Fruit fly (Drosophila melanogaster): ENCODE data around the gene PIG-C.
A peak's percentile ranks its signal among the peaks of the same experiment; 100 is the strongest.

The PIG-C gene

DNA sequence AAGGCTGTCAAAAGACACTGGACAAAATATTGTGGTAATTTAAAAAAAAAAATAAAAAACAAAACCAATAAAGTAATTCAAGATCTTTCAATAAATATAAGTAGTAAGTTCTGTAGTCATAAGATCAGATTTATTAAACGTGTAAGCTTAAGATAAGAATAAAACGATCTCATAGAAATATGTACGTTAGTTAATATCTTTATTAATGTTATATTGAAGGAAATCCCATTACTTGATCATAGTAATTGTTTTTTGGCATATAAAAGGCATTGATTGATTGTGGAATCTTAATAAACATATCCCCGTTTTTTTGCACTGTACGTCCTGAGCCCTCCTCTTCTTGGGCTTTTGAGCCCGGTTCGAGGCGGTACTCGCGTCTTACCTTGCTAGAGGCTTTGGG is 24.2 kb upstream of the PIG-C start (continued):
- TF ChIP-seq eg (GFP tag; IDR thresholded peaks at IDR 0.05) (no peak), CG8632 (GFP tag; optimal IDR thresholded peaks at IDR 0.05) (peak; percentile 81), Gug (GFP tag; IDR thresholded peaks at IDR 0.05) (no peak), CG34406 (GFP tag; optimal IDR thresholded peaks at IDR 0.05) (peak; percentile 85), CG9139 (GFP tag; optimal IDR thresholded peaks at IDR 0.05) (no peak), CG11762 (GFP tag; optimal IDR thresholded peaks at IDR 0.05; ENCODE audit: insufficient read depth) (peak; percentile 54), fd59A (GFP tag; optimal IDR thresholded peaks at IDR 0.05) (no peak), CG6854 (GFP tag; optimal IDR thresholded peaks at IDR 0.05) (peak; percentile 33), Met (GFP tag; optimal IDR thresholded peaks at IDR 0.05) (peak; percentile 90), salr (GFP tag; optimal IDR thresholded peaks at IDR 0.05) (peak in 1 of 2 experiments; percentile 58), Hr38 (GFP tag; optimal IDR thresholded peaks at IDR 0.05) (no peak), Blimp-1 (GFP tag; optimal IDR thresholded peaks at IDR 0.05) (peak; percentile 65), CG6808 (GFP tag; optimal IDR thresholded peaks at IDR 0.05) (peak; percentile 1)

DNA sequence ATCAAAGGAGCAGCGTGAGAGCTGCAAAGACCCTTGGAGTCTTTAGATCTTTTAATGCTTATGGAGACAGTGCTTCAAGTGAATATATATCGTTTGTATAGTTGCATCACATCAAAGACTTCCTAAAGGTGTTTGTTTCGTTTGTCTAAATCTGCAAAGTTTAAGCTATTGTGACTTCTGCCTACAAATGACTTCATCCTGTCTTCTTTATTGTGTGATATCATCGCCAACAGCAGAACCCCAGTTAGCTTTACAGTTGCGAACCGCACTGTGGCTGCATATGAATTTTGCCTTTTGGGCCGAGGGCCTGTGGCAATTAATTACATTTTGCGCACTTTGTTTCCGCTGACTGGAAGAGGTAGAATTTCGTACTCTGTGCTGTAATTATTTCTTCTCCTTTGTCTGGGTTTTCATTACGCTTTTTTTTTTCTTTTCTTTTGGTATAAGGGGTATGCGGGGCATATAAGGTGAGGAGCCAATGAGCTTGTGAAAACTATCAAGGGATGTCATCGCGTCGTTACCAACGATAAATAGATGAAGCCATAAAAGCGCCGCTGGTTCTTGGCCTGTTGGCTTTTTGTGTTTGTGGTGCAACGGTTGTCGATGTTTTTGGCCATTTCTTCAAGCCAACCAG is 23.4 kb upstream of the PIG-C start:
- TF ChIP-seq pdm3 (GFP tag; optimal IDR thresholded peaks at IDR 0.05) (peak; percentile 73), Blimp-1 (GFP tag; optimal IDR thresholded peaks at IDR 0.05) (peak; percentile 23), CG7368 (GFP tag; optimal IDR thresholded peaks at IDR 0.05) (peak; percentile 36), CG6808 (GFP tag; optimal IDR thresholded peaks at IDR 0.05) (peak; percentile 53), acj6 (GFP tag; optimal IDR thresholded peaks at IDR 0.05) (peak; percentile 73), CG11294 (GFP tag; IDR thresholded peaks at IDR 0.05) (no peak), Sox14 (GFP tag; optimal IDR thresholded peaks at IDR 0.05) (peak; percentile 77), Gug (GFP tag; IDR thresholded peaks at IDR 0.05) (peak; percentile 28; the same call in 1 of the 2 replicates), vri (GFP tag; optimal IDR thresholded peaks at IDR 0.05) (peak; percentile 79), Eip78C (GFP tag) (peak; percentile 91), CG15336 (GFP tag; IDR thresholded peaks at IDR 0.05) (peak; percentile 57), CG16779 (tag; optimal IDR thresholded peaks at IDR 0.05) (peak; percentile 15), CG11902 (GFP tag; optimal IDR thresholded peaks at IDR 0.05) (peak; percentile 35), Lpt (GFP tag; optimal IDR thresholded peaks at IDR 0.05) (no peak), Eip75B (GFP tag; optimal IDR thresholded peaks at IDR 0.05) (peak; percentile 79), CG34406 (GFP tag; optimal IDR thresholded peaks at IDR 0.05) (peak; percentile 61), CG32006 (GFP tag; optimal IDR thresholded peaks at IDR 0.05) (peak; percentile 23), esn (GFP tag; optimal IDR thresholded peaks at IDR 0.05) (peak; percentile 82), dsx (GFP tag; optimal IDR thresholded peaks at IDR 0.05; ENCODE audit: poor library complexity, severe bottlenecking) (peak; percentile 84), CG6276 (GFP tag; optimal IDR thresholded peaks at IDR 0.05) (no peak), CG6792 (GFP tag; optimal IDR thresholded peaks at IDR 0.05) (peak; percentile 77), CG8319 (GFP tag; optimal IDR thresholded peaks at IDR 0.05) (peak; percentile 15), net (GFP tag; optimal IDR thresholded peaks at IDR 0.05) (peak; percentile 69), Met (GFP tag; optimal IDR thresholded peaks at IDR 0.05) (peak; percentile 86), Eip93F (GFP tag; optimal IDR thresholded peaks at IDR 0.05) (peak; percentile 72), Ets21C (GFP tag; optimal IDR thresholded peaks at IDR 0.05) (peak; percentile 72), CG10669 (GFP tag; optimal IDR thresholded peaks at IDR 0.05) (peak; percentile 62), Sox102F (GFP tag; optimal IDR thresholded peaks at IDR 0.05) (peak; percentile 86), fd85E (GFP tag; optimal IDR thresholded peaks at IDR 0.05) (peak; percentile 24), lz (GFP tag; optimal IDR thresholded peaks at IDR 0.05) (peak; percentile 78), spab (GFP tag; optimal IDR thresholded peaks at IDR 0.05) (peak; percentile 57), Hr4 (GFP tag; optimal IDR thresholded peaks at IDR 0.05) (peak; percentile 25), CG3919 (GFP tag; optimal IDR thresholded peaks at IDR 0.05) (peak; percentile 52), Hr39 (GFP tag; optimal IDR thresholded peaks at IDR 0.05) (peak; percentile 82), CG8632 (GFP tag; optimal IDR thresholded peaks at IDR 0.05) (peak; percentile 71), CG1621 (tag; optimal IDR thresholded peaks at IDR 0.05) (peak; percentile 71), CG8119 (GFP tag; IDR thresholded peaks at IDR 0.05) (peak; percentile 44; the same call in 2 of the 3 replicates), ss (GFP tag; optimal IDR thresholded peaks at IDR 0.05) (peak; percentile 34 to 57), achi (GFP tag; optimal IDR thresholded peaks at IDR 0.05) (peak; percentile 50), fkh (GFP tag; optimal IDR thresholded peaks at IDR 0.05) (no peak), topi (GFP tag; optimal IDR thresholded peaks at IDR 0.05) (peak; percentile 75)
